Fruit fly (Drosophila melanogaster) whole organism, embryonic: Measurements from ENCODE around the gene RapGAP1.

Experiments used
- Asciz ChIP-seq: fragments of 200-800 bp; sonication (Bioruptor generic); optimal IDR thresholded peaks from 2 replicates; lab custom pipeline; 2017; ENCODE audit warnings: missing biosample characterization, mild to moderate bottlenecking, missing genetic modification characterization, missing genetic modification reagents
- Atf-2 ChIP-seq: fragments of 200-800 bp; sonication (Bioruptor generic); optimal IDR thresholded peaks from 2 replicates; lab custom pipeline; 2016; ENCODE audit warnings: missing biosample characterization, missing genetic modification characterization
- Awh ChIP-seq: fragments of 200-800 bp; sonication (Bioruptor generic); IDR thresholded peaks from 2 replicates; pipeline ENCODE4, ENCODE4 v1.3.6; 2022; ENCODE audit warnings: missing biosample characterization, missing genetic modification characterization
- C15 ChIP-seq: fragments of 200-800 bp; sonication (Bioruptor generic); IDR thresholded peaks from 3 replicates; pipeline ENCODE4 v1.3.6; 2022; ENCODE audit warnings: missing biosample characterization, missing genetic modification characterization
- CG10267 ChIP-seq: fragments of 200-800 bp; sonication (Bioruptor generic); optimal IDR thresholded peaks from 2 replicates; lab custom pipeline; 2018; ENCODE audit warnings: missing biosample characterization, mild to moderate bottlenecking, missing genetic modification characterization, moderate library complexity
- CG12155 ChIP-seq: fragments of 200-800 bp; sonication (Bioruptor generic); optimal IDR thresholded peaks from 3 replicates; lab custom pipeline; 2016; ENCODE audit warnings: missing biosample characterization, missing genetic modification characterization
- CG14441 ChIP-seq: fragments of 200-800 bp; sonication (Bioruptor generic); IDR thresholded peaks from 2 replicates; pipeline ENCODE4 v1.3.6; 2022; ENCODE audit warnings: missing biosample characterization, missing genetic modification characterization
- CG18011 ChIP-seq: fragments of 200-800 bp; sonication (Bioruptor generic); optimal IDR thresholded peaks from 2 replicates; lab custom pipeline; 2017; ENCODE audit warnings: missing biosample characterization, missing genetic modification characterization, mild to moderate bottlenecking, moderate library complexity, missing genotype
- CG1832 ChIP-seq: fragments of 200-800 bp; sonication (Bioruptor generic); optimal IDR thresholded peaks from 2 replicates; lab custom pipeline; 2017; ENCODE audit warnings: missing biosample characterization, mild to moderate bottlenecking, missing genetic modification characterization, inconsistent platforms
- CG2712 ChIP-seq: fragments of 200-800 bp; optimal IDR thresholded peaks from 3 replicates; lab custom pipeline; 2019; ENCODE audit warnings: missing biosample characterization, mild to moderate bottlenecking, missing genetic modification characterization, moderate library complexity
- CG30431 ChIP-seq: fragments of 200-800 bp; sonication (Bioruptor generic); optimal IDR thresholded peaks from 2 replicates; lab custom pipeline; 2017; ENCODE audit warnings: missing biosample characterization, missing genetic modification characterization
- CG3065 ChIP-seq: fragments of 200-800 bp; sonication (Bioruptor generic); optimal IDR thresholded peaks from 2 replicates; lab custom pipeline; 2016; ENCODE audit warnings: missing biosample characterization, missing genetic modification characterization
- CG31365 ChIP-seq: fragments of 200-800 bp; sonication (Bioruptor generic); optimal IDR thresholded peaks from 2 replicates; lab custom pipeline; 2018; ENCODE audit warnings: missing biosample characterization, mild to moderate bottlenecking, missing genetic modification characterization
- CG3281 ChIP-seq: fragments of 200-800 bp; sonication (Bioruptor generic); optimal IDR thresholded peaks from 3 replicates; lab custom pipeline; 2017; ENCODE audit warnings: missing biosample characterization, mild to moderate bottlenecking, missing genetic modification characterization
- CG3995 ChIP-seq: fragments of 200-800 bp; sonication (Bioruptor generic); optimal IDR thresholded peaks from 3 replicates; lab custom pipeline; 2016; ENCODE audit warnings: missing biosample characterization, missing genetic modification characterization
- CG4282 ChIP-seq: fragments of 200-800 bp; sonication (Bioruptor generic); optimal IDR thresholded peaks from 2 replicates; lab custom pipeline; 2016; ENCODE audit warnings: missing biosample characterization, missing genetic modification characterization
- CG7745 ChIP-seq: fragments of 200-800 bp; sonication (Bioruptor generic); optimal IDR thresholded peaks from 2 replicates; lab custom pipeline; 2018; ENCODE audit warnings: missing biosample characterization, mild to moderate bottlenecking, missing genetic modification characterization, moderate library complexity
- CG8478 ChIP-seq: fragments of >200 bp; optimal IDR thresholded peaks from 2 replicates; lab custom pipeline; 2018
- CG8924 ChIP-seq: fragments of 200-800 bp; optimal IDR thresholded peaks from 3 replicates; lab custom pipeline; 2019; ENCODE audit warnings: missing biosample characterization, mild to moderate bottlenecking, missing genetic modification characterization, moderate library complexity
- CG9797 ChIP-seq: fragments of 200-800 bp; sonication (Bioruptor generic); optimal IDR thresholded peaks from 3 replicates; lab custom pipeline; 2018; ENCODE audit warnings: missing biosample characterization, mild to moderate bottlenecking, missing genetic modification characterization
- CG9876 ChIP-seq: fragments of 200-800 bp; sonication (Bioruptor generic); optimal IDR thresholded peaks from 2 replicates; lab custom pipeline; 2016; ENCODE audit warnings: missing biosample characterization, missing genetic modification characterization
- Dip2 ChIP-seq: fragments of 200-800 bp; sonication (Bioruptor generic); IDR thresholded peaks from 2 replicates; pipeline ENCODE4 v1.3.6; 2022; ENCODE audit warnings: missing biosample characterization, missing genetic modification characterization
- Dp ChIP-seq: fragments of 200-800 bp; sonication (Bioruptor generic); optimal IDR thresholded peaks from 2 replicates; lab custom pipeline; 2018; ENCODE audit warnings: missing biosample characterization, mild to moderate bottlenecking, missing genetic modification characterization, moderate library complexity
- Ets65A ChIP-seq: fragments of 200-800 bp; sonication (Bioruptor generic); peaks from one replicate; lab custom pipeline; 2016; ENCODE audit warnings: missing biosample characterization, missing genetic modification characterization
- H2.0 ChIP-seq: fragments of 200-800 bp; sonication (Bioruptor generic); IDR thresholded peaks from 2 replicates; pipeline ENCODE4 v1.3.6; 2022; ENCODE audit warnings: missing biosample characterization, missing genetic modification characterization
- HLH3B ChIP-seq: fragments of 200-800 bp; sonication (Bioruptor generic); IDR thresholded peaks from 2 replicates; pipeline ENCODE4 v1.3.6; 2022; ENCODE audit warnings: missing biosample characterization, missing genetic modification characterization
- MBD-R2 ChIP-seq: fragments of 200-800 bp; sonication (Bioruptor generic); IDR thresholded peaks from 2 replicates; pipeline ENCODE4 v1.3.6; 2022; ENCODE audit warnings: missing biosample characterization, missing genetic modification characterization
- Scr ChIP-seq: fragments of 200-800 bp; sonication (Bioruptor generic); IDR thresholded peaks from 2 replicates; pipeline ENCODE4 v1.3.6; 2022; ENCODE audit warnings: missing biosample characterization, missing genetic modification characterization; ENCODE audit not compliant: partially characterized antibody
- bab2 ChIP-seq: fragments of 200-800 bp; sonication (Bioruptor generic); optimal IDR thresholded peaks from 2 replicates; lab custom pipeline; 2016; ENCODE audit warnings: missing biosample characterization, missing genetic modification characterization
- bbx ChIP-seq: fragments of 200-800 bp; sonication (Bioruptor generic); IDR thresholded peaks from 2 replicates; pipeline ENCODE4 v1.3.6; 2022; ENCODE audit warnings: missing biosample characterization, missing genetic modification characterization; ENCODE audit not compliant: partially characterized antibody
- bcd ChIP-seq: fragments of 200-800 bp; sonication (Bioruptor generic); optimal IDR thresholded peaks from 2 replicates; lab custom pipeline; 2017; ENCODE audit warnings: missing biosample characterization, mild to moderate bottlenecking, missing genetic modification characterization
- crp ChIP-seq, 2 experiments: fragments of 200-800 bp; sonication (Bioruptor generic); optimal IDR thresholded peaks; 2 replicates in 1 of 2; 3 replicates in 1 of 2; lab custom pipeline; 2017; ENCODE audit warnings: missing biosample characterization in 2 of 2, missing genetic modification characterization in 2 of 2, mild to moderate bottlenecking in 1 of 2, moderate library complexity in 1 of 2
- danr ChIP-seq: fragments of 200-800 bp; sonication (Bioruptor generic); IDR thresholded peaks from 2 replicates; pipeline ENCODE4 v1.3.6; 2022; ENCODE audit warnings: missing biosample characterization, missing genetic modification characterization
- fd102C ChIP-seq: fragments of 200-800 bp; sonication (Bioruptor generic); optimal IDR thresholded peaks from 2 replicates; lab custom pipeline; 2018; ENCODE audit warnings: missing biosample characterization, mild to moderate bottlenecking, missing genetic modification characterization, moderate library complexity
- grn ChIP-seq: fragments of 200-800 bp; sonication (Bioruptor generic); optimal IDR thresholded peaks from 3 replicates; lab custom pipeline; 2017; ENCODE audit warnings: missing biosample characterization, missing genetic modification characterization
- gro ChIP-seq: fragments of 200-800 bp; sonication (Bioruptor generic); optimal IDR thresholded peaks from 2 replicates; lab custom pipeline; 2016; ENCODE audit warnings: missing biosample characterization, missing genetic modification characterization
- ham ChIP-seq: fragments of 200-800 bp; sonication (Bioruptor generic); IDR thresholded peaks from 2 replicates; pipeline ENCODE4 v1.3.6; 2022; ENCODE audit warnings: missing biosample characterization, missing genetic modification characterization
- her ChIP-seq: fragments of 200-800 bp; sonication (Bioruptor generic); optimal IDR thresholded peaks from 2 replicates; lab custom pipeline; 2016; ENCODE audit warnings: missing biosample characterization, missing genetic modification characterization
- knrl ChIP-seq: fragments of 200-800 bp; sonication (Bioruptor generic); IDR thresholded peaks from 3 replicates; pipeline ENCODE4 v1.3.6; 2022; ENCODE audit warnings: missing biosample characterization, missing genetic modification characterization; ENCODE audit not compliant: partially characterized antibody
- lmd ChIP-seq: fragments of 200-800 bp; sonication (Bioruptor generic); IDR thresholded peaks from 2 replicates; pipeline ENCODE4 v1.3.6; 2022; ENCODE audit warnings: missing biosample characterization, missing genetic modification characterization
- maf-S ChIP-seq: fragments of 200-800 bp; sonication (Bioruptor generic); optimal IDR thresholded peaks from 2 replicates; lab custom pipeline; 2016; ENCODE audit warnings: missing biosample characterization, missing genetic modification characterization
- mirr ChIP-seq: fragments of 200-800 bp; sonication (Bioruptor generic); optimal IDR thresholded peaks from 3 replicates; lab custom pipeline; 2018; ENCODE audit warnings: missing biosample characterization, mild to moderate bottlenecking, missing genetic modification characterization
- nom ChIP-seq: fragments of 200-800 bp; sonication (Bioruptor generic); optimal IDR thresholded peaks from 2 replicates; lab custom pipeline; 2017; ENCODE audit warnings: missing biosample characterization, missing genetic modification characterization, mild to moderate bottlenecking, moderate library complexity, missing genetic modification reagents
- rib ChIP-seq: fragments of 200-800 bp; sonication (Bioruptor generic); IDR thresholded peaks from 2 replicates; pipeline ENCODE4 v1.3.6; 2022; ENCODE audit warnings: missing biosample characterization, missing genetic modification characterization
- sd ChIP-seq: fragments of 200-800 bp; sonication (Bioruptor generic); optimal IDR thresholded peaks from 3 replicates; lab custom pipeline; 2018; ENCODE audit warnings: missing biosample characterization, mild to moderate bottlenecking, missing genetic modification characterization, moderate library complexity
- sob ChIP-seq: fragments of 200-800 bp; sonication (Bioruptor generic); IDR thresholded peaks from 2 replicates; pipeline ENCODE4 v1.3.6; 2022; ENCODE audit warnings: missing biosample characterization, missing genetic modification characterization
- sr ChIP-seq: fragments of 200-800 bp; sonication (Bioruptor generic); IDR thresholded peaks from 3 replicates; pipeline ENCODE4 v1.3.6; 2022; ENCODE audit warnings: missing biosample characterization, missing genetic modification characterization
- ttk ChIP-seq: fragments of 200-800 bp; sonication (Bioruptor generic); IDR thresholded peaks from 2 replicates; pipeline ENCODE4 v2.1.2; 2022; ENCODE audit warnings: missing biosample characterization, missing genetic modification characterization
- unc-4 ChIP-seq: fragments of 200-800 bp; sonication (Bioruptor generic); IDR thresholded peaks from 2 replicates; pipeline ENCODE4 v1.3.6; 2022; ENCODE audit warnings: missing biosample characterization, missing genetic modification characterization; ENCODE audit not compliant: partially characterized antibody
- vfl ChIP-seq: fragments of 200-800 bp; sonication (Bioruptor generic); optimal IDR thresholded peaks from 2 replicates; lab custom pipeline; 2016; ENCODE audit warnings: missing biosample characterization, missing genetic modification characterization
- wek ChIP-seq: fragments of 200-800 bp; sonication (Bioruptor generic); optimal IDR thresholded peaks from 3 replicates; lab custom pipeline; 2018; ENCODE audit warnings: missing biosample characterization, mild to moderate bottlenecking, missing genetic modification characterization, moderate library complexity

Gene RapGAP1

DNA sequence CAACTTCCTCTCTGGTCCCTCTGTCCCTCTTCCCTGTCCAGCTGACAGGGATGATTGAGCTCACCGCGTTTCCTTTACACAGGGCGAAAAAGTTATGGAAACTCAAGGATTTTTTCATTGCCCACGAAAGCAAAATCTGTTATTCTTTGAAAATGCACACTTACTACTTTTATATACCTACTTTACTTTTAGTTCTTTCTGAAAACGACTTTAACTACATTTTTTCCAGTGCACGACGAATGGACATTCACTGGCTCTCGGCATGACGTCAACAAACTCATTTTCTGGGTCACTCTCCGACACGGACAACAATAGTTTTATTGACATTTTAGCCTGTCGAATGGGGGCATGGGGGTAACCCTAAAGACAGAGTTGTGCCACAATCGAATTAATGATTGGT, 65.9 kb downstream of the RapGAP1 start (continued):
- TF ChIP-seq CG30431 (GFP tag; lab: Kevin White, UChicago) (peak; percentile 35), CG7745 (tag; lab: Kevin White, UChicago) (no peak), Ets65A (GFP tag; lab: Kevin White, UChicago) (peak; percentile 96), CG31365 (tag; lab: Kevin White, UChicago) (peak; percentile 53), her (GFP tag; lab: Kevin White, UChicago) (peak; percentile 71), ttk (GFP tag; lab: Robert Waterston, UW) (peak; percentile 74), MBD-R2 (GFP tag; lab: Robert Waterston, UW) (peak; percentile 31; the same call in 1 of the 2 replicates), CG3995 (no peak), CG4282 (peak; percentile 34), danr (peak; percentile 33; the same call in 1 of the 2 replicates), H2.0 (peak; percentile 72), CG3281 (GFP tag; lab: Kevin White, UChicago) (peak; percentile 69), sd (tag; lab: Kevin White, UChicago) (peak; percentile 20), CG2712 (tag; lab: Kevin White, UChicago) (peak; percentile 87), CG10267 (tag; lab: Kevin White, UChicago) (peak; percentile 76), Dp (GFP tag; lab: Kevin White, UChicago) (no peak), CG1832 (GFP tag; lab: Kevin White, UChicago) (no peak), Dip2 (GFP tag; lab: Robert Waterston, UW) (no peak), lmd (GFP tag; lab: Robert Waterston, UW) (peak; percentile 61), maf-S (GFP tag; lab: Kevin White, UChicago) (peak; percentile 56), unc-4 (GFP tag; lab: Robert Waterston, UW) (no peak), sr (GFP tag; lab: Robert Waterston, UW) (no peak), Atf-2 (GFP tag; lab: Kevin White, UChicago) (peak; percentile 59), gro (GFP tag; lab: Kevin White, UChicago) (peak; percentile 52), Awh (GFP tag; lab: Robert Waterston, UW) (peak; percentile 51; the same call in 1 of the 2 replicates), grn (GFP tag; lab: Kevin White, UChicago) (no peak), knrl (no peak), wek (GFP tag; lab: Kevin White, UChicago) (no peak), CG8924 (peak; percentile 81), C15 (GFP tag; lab: Robert Waterston, UW) (peak; percentile 50; the same call in 1 of the 3 replicates), CG3065 (GFP tag; lab: Kevin White, UChicago) (peak; percentile 48), CG12155 (GFP tag; lab: Kevin White, UChicago) (peak; percentile 76), CG18011 (GFP tag; lab: Kevin White, UChicago) (peak; percentile 29), bab2 (GFP tag; lab: Kevin White, UChicago) (peak; percentile 63), CG14441 (GFP tag; lab: Robert Waterston, UW) (peak; percentile 74), CG9876 (peak; percentile 70), rib (GFP tag; lab: Robert Waterston, UW) (0 out of 2 replicates have a peak, but pooled peaks have one; percentile 14), nom (GFP tag; lab: Kevin White, UChicago) (no peak), mirr (GFP tag; lab: Kevin White, UChicago) (peak; percentile 22), HLH3B (GFP tag; lab: Robert Waterston, UW) (peak; percentile 74), Asciz (GFP tag; lab: Kevin White, UChicago) (peak; percentile 49), bbx (GFP tag; lab: Robert Waterston, UW) (no peak), CG8478 (lab: Kevin White, UChicago) (no peak), ham (GFP tag; lab: Robert Waterston, UW) (no peak), fd102C (peak; percentile 72), vfl (peak; percentile 44), sob (GFP tag; lab: Robert Waterston, UW) (peak; percentile 63; the same call in 1 of the 2 replicates), crp (GFP tag; optimal IDR thresholded peaks at IDR 0.05; lab: Kevin White, UChicago) (no peak), CG9797 (GFP tag; lab: Kevin White, UChicago) (no peak), bcd (GFP tag; lab: Kevin White, UChicago) (peak; percentile 59), Scr (GFP tag; lab: Robert Waterston, UW) (no peak)
